Fruit fly (Drosophila melanogaster): Measurements from ENCODE around the gene CG9427.

Gene CG9427

DNA sequence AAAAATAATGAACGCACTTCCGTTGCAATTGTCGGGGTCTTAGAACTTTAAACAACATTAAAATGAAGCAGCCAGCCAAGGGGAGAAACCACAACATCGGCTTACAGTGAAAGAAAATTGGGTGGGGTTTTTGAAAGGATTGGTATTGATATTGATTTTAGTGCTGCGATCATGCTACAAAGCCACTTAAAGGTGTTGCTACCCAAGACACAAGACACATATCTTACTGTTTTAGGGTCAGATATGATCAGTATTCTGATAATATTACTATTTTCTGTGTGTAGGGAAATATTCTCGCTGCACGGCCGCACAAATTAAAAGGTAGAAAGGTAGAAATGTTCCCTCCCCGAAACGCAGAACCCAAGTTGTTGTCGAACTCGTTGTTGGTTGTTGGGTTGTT lies 21.6 kb downstream of the CG9427 start (continued):
- peak; percentile 8 for TF ChIP-seq CG13424 (tag; optimal IDR thresholded peaks at IDR 0.05)
- no peak for TF ChIP-seq CG32767 (GFP tag; IDR thresholded peaks at IDR 0.05)
- peak; percentile 56 for TF ChIP-seq chn (GFP tag; optimal IDR thresholded peaks at IDR 0.05)
- TF ChIP-seq HmgD (GFP tag; optimal IDR thresholded peaks at IDR 0.05): no peak
- no peak for TF ChIP-seq CG34422 (GFP tag; IDR thresholded peaks at IDR 0.05)
- no peak for TF ChIP-seq CG11398 (GFP tag; optimal IDR thresholded peaks at IDR 0.05)
- no peak for TF ChIP-seq dan (GFP tag; IDR thresholded peaks at IDR 0.05)
- TF ChIP-seq usp (GFP tag; optimal IDR thresholded peaks at IDR 0.05): no peak
- TF ChIP-seq wor (GFP tag; IDR thresholded peaks at IDR 0.05): no peak
- TF ChIP-seq hth (optimal IDR thresholded peaks at IDR 0.05): no peak
- TF ChIP-seq br (optimal IDR thresholded peaks at IDR 0.05): no peak
- TF ChIP-seq CG11560 (tag; IDR thresholded peaks at IDR 0.05): no peak
- TF ChIP-seq inv (GFP tag; IDR thresholded peaks at IDR 0.05; ENCODE audit: partially characterized antibody): no peak
- peak; percentile 43 for TF ChIP-seq tio (GFP tag; optimal IDR thresholded peaks at IDR 0.05)
- no peak for TF ChIP-seq CG12071 (GFP tag; optimal IDR thresholded peaks at IDR 0.05)
- TF ChIP-seq Hey (tag; optimal IDR thresholded peaks at IDR 0.05): no peak
- TF ChIP-seq Hr3 (GFP tag; optimal IDR thresholded peaks at IDR 0.05): peak; percentile 16
- no peak for TF ChIP-seq sima (GFP tag; optimal IDR thresholded peaks at IDR 0.05)
- no peak for TF ChIP-seq esg (GFP tag; conservative IDR thresholded peaks at IDR 0.05)
- peak; percentile 55 for TF ChIP-seq Spps (tag; optimal IDR thresholded peaks at IDR 0.05)
- TF ChIP-seq CG8944 (GFP tag; optimal IDR thresholded peaks at IDR 0.05): no peak
- no peak for TF ChIP-seq mam (GFP tag; optimal IDR thresholded peaks at IDR 0.05)
- no peak for TF ChIP-seq Awh (GFP tag; IDR thresholded peaks at IDR 0.05)
- no peak for TF ChIP-seq Hand (GFP tag; optimal IDR thresholded peaks at IDR 0.05)
- no peak for TF ChIP-seq CG11093 (GFP tag; IDR thresholded peaks at IDR 0.05)
- TF ChIP-seq CG3407 (GFP tag; optimal IDR thresholded peaks at IDR 0.05): peak; percentile 24
- no peak for TF ChIP-seq CG13287 (GFP tag; IDR thresholded peaks at IDR 0.05; ENCODE audit: partially characterized antibody)
- TF ChIP-seq ttk (GFP tag; IDR thresholded peaks at IDR 0.05): no peak
- TF ChIP-seq CG5953 (GFP tag; IDR thresholded peaks at IDR 0.05): no peak
- TF ChIP-seq HLH3B (GFP tag; IDR thresholded peaks at IDR 0.05): no peak
- TF ChIP-seq Hr78 (GFP tag; optimal IDR thresholded peaks at IDR 0.05): no peak
- TF ChIP-seq mld (GFP tag; IDR thresholded peaks at IDR 0.05; ENCODE audit: partially characterized antibody): no peak
- TF ChIP-seq Ada2b (GFP tag; IDR thresholded peaks at IDR 0.05): no peak
- TF ChIP-seq schlank (tag; optimal IDR thresholded peaks at IDR 0.05): no peak
- TF ChIP-seq gcm2 (GFP tag; optimal IDR thresholded peaks at IDR 0.05): no peak
- no peak for TF ChIP-seq CG4854 (GFP tag; optimal IDR thresholded peaks at IDR 0.05)
- peak; percentile 52 for TF ChIP-seq CG10267 (tag; optimal IDR thresholded peaks at IDR 0.05)
- no peak for TF ChIP-seq CG31388 (GFP tag; optimal IDR thresholded peaks at IDR 0.05)
- no peak for TF ChIP-seq peb (GFP tag; IDR thresholded peaks at IDR 0.05)
- TF ChIP-seq CG2202 (tag; optimal IDR thresholded peaks at IDR 0.05): peak; percentile 26
- peak; percentile 3 for TF ChIP-seq CG18476 (GFP tag; optimal IDR thresholded peaks at IDR 0.05)
- TF ChIP-seq CG12391 (tag; optimal IDR thresholded peaks at IDR 0.05): peak; percentile 38
- TF ChIP-seq grau (tag; optimal IDR thresholded peaks at IDR 0.05): peak; percentile 28
- TF ChIP-seq HLH4C (GFP tag; IDR thresholded peaks at IDR 0.05; ENCODE audit: partially characterized antibody): no peak
- TF ChIP-seq CG14050 (GFP tag; IDR thresholded peaks at IDR 0.05): no peak
- no peak for TF ChIP-seq CG7372 (GFP tag; IDR thresholded peaks at IDR 0.05)
- TF ChIP-seq C15 (GFP tag; IDR thresholded peaks at IDR 0.05): no peak
- TF ChIP-seq Rfx (GFP tag; IDR thresholded peaks at IDR 0.05): no peak
- TF ChIP-seq Atf-2 (GFP tag; optimal IDR thresholded peaks at IDR 0.05): no peak
- TF ChIP-seq corto (GFP tag; optimal IDR thresholded peaks at IDR 0.05): no peak
- TF ChIP-seq TFAM (GFP tag; optimal IDR thresholded peaks at IDR 0.05): no peak
- TF ChIP-seq CG31441 (GFP tag; IDR thresholded peaks at IDR 0.05): peak; percentile 41; the same call in 1 of the 2 replicates
- TF ChIP-seq Hr39 (optimal IDR thresholded peaks at IDR 0.05): no peak
- no peak for TF ChIP-seq Bdp1 (GFP tag; optimal IDR thresholded peaks at IDR 0.05)

Data from whole organism, embryonic.